Fruit fly (Drosophila melanogaster) S2 (cell line): Measurements from ENCODE around the gene meigo.

Experiments
- CG8478 ChIP-seq: fragments of >200 bp; optimal IDR thresholded peaks from 2 replicates; lab custom pipeline; 2018
- CTCF ChIP-seq, 2 experiments: fragments of >200 bp; optimal IDR thresholded peaks; 2 replicates each; lab custom pipeline; 2018

Gene meigo

DNA sequence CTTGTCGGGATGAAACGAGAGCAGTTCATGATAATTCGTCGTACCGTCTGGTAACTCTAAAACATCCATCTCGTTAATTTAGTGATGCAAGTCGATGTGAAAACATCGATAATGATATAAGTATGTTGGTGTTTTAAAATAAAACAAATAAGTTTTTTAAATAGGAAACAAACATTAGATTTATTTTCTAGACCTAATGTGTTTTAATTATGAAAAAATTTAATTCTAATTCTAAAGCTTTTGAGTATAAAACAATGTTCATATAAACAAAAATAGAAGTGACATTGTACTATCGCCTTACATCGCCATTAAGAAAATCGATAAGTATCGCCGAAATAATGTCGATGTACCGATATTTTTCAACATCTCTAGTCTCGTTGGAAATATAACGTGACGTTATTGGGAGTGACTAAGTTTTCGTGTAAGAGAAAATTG lies 27.0 kb upstream of the meigo start, which contains the start of gene Rab11:
Gene Rab11 (plus strand): TSS at position 363 of the 435 bp plus-strand sequence.
- TF ChIP-seq CTCF (optimal IDR thresholded peaks at IDR 0.05; lab: Kevin White, UChicago) (no peak), CG8478 (lab: Kevin White, UChicago) (no peak)

DNA sequence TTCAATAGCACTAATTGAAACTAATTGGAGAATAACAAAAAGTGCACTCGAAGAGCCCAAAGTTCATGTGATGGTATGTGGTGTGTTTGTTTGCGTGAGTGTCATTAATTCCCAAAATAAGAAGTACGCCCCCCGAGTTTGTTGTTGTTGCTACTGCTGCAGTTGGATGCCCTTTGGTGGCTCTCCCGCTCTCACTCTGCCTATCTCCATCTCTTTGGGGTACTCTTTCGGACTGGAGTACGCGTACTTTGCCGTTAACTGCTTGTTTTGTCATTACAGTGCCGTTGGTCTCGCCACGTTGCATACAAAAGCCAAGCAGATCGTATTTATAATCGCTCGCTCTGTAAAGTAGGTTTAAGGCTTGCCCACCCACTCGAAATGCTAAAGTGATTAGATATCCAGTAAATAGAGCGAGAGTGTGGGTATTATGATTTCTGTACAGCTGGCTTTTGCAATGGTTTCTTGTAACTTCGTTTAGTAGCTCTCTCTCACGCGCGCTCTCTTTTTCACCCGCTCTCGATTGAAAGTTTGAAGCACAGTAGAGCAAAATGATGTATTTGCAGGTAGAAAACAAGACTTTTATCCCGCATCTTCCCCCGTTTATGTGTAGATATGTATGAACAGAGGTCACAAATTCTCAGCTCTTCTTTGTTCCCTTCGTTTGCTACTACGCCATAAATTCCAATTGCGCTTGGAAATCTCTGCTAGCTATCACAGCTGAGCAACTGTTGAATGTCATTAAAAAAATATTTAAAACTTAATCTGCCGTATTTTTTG lies 25.9 kb upstream of the meigo start:
- TF ChIP-seq CTCF (optimal IDR thresholded peaks at IDR 0.05; lab: Kevin White, UChicago) (no peak), CG8478 (lab: Kevin White, UChicago) (no peak)

DNA sequence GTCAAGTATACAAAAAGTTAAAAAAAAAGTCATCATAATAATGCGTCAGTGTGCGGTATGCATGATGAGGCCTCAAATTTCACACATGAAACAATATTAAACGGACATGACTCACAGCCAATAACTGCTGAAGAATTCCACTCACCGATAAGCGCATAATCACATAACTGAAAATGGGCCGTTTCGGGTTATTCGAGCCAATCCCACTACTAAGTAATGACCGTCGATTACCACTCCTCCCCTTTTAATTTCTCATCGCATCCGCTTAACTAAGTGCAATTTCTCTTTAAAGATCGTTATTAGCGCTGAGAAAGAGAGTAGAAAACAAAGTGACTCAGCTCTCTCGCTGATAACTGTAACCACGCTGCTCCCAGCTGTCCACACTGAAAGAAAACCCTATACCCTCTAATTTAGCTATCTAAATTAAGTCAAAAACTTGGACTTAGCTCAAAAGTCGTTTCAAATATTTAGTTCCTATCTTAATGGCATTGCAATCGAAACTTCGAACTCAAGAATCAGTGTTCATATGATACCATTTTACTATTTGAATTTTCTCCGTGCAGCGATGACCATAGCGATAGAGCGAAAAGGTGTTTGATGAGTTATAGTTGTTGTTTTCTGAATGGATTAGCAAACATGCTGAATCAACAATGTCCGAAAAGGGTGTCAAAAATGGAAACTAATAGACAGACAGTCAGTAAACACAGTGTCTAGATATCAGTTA lies 25.2 kb upstream of the meigo start:
- no peak for TF ChIP-seq CG8478 (lab: Kevin White, UChicago)
- TF ChIP-seq CTCF (optimal IDR thresholded peaks at IDR 0.05; lab: Kevin White, UChicago): no peak

DNA sequence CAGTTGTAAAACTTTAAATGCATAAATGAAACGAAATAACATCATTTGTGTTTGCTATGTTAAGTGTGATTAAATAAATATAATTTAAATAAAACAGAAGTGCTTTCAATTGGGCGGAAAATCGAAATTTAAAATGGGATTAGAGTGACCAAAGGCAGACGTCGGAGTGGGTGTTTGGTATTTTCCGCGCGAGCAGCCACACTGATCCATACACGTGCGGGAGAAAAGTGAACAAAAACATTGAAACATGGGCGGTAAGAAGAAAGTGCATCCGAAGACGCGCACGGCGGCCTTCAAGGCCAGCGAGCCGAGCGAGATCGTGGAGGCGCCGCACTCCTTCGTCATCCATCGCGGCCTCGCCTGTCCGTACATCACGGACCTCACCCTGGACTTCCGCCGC lies 22.0 kb upstream of the meigo start, which contains the start of gene ppan:
Gene ppan (plus strand): TSS at position 198 of the 400 bp plus-strand sequence.
- TF ChIP-seq CG8478 (lab: Kevin White, UChicago): no peak
- no peak for TF ChIP-seq CTCF (optimal IDR thresholded peaks at IDR 0.05; lab: Kevin White, UChicago)

DNA sequence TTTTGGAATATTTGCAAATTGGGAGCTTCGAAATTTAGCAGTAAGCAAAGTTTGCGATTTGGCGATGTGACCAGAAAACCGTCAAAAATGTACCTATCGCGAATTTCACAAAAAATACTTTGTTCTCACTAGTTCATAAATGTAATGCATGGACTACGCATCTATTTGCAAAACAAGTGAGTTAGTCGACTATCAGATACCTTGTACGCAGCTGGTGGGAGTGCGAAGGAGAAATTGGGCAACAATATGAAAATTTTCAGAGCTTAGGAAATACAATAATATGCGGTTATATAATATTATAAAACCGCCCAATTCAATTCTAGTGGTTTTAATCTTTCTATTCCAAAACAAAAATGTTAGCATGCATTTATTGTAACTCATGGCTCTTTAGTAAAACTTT lies 19.3 kb upstream of the meigo start, which contains the start of gene Bdbt:
Gene Bdbt (minus strand): TSS at position 73 of the 400 bp plus-strand sequence.
- TF ChIP-seq CTCF (optimal IDR thresholded peaks at IDR 0.05; lab: Kevin White, UChicago): no peak
- no peak for TF ChIP-seq CG8478 (lab: Kevin White, UChicago)

DNA sequence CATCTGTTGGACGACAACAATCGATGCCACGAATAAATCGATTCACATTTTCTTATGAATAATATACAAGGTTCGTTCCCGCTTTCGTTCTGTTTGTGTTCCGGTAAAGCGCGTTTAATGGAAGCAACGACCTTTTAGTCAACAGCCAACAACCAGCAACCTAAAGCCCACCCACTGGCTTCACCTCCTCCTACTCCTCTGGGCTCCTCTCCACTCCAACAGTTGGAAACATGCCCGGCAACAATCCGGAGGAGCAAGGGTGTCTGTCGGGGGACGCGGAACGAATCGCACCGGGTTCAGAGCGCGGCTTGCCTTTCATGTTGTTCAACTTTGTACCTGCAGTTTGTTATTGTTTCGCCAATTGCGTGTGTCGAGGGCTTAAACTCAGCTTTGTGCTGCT lies 13.8 kb upstream of the meigo start:
- TF ChIP-seq CG8478 (lab: Kevin White, UChicago) (no peak), CTCF (optimal IDR thresholded peaks at IDR 0.05; lab: Kevin White, UChicago) (no peak)

DNA sequence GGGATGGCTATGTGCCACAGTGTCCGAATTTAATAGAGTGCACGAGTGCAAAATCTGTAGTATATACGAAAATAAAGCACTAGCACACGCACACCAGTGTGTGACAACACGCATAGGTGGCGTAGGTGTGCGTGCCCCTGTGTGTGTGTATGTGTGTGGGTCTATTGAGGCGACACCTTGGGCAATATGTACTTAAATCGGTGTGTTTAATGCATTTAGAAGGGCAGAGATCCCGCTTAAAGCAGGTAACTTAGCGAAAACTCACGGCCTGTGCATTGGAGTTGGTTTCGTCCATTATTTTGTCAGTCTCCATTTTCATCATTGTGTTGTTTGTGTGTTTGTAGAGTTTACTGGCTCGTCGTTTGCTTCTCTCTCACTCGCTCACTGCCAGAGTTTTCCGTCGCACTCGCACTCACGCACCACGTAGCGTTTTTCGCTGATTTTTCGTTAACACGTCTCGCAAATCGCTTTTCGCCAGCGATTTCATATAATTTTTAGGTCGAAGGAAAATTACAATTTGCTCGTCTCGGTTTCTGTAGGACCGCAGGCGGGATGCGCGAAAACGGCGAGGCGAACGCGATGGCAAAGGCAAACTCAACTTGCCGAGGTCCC lies 11.3 kb upstream of the meigo start:
- peak in 1 of 2 experiments; percentile 37 for TF ChIP-seq CTCF (optimal IDR thresholded peaks at IDR 0.05; lab: Kevin White, UChicago)
- TF ChIP-seq CG8478 (lab: Kevin White, UChicago): no peak

DNA sequence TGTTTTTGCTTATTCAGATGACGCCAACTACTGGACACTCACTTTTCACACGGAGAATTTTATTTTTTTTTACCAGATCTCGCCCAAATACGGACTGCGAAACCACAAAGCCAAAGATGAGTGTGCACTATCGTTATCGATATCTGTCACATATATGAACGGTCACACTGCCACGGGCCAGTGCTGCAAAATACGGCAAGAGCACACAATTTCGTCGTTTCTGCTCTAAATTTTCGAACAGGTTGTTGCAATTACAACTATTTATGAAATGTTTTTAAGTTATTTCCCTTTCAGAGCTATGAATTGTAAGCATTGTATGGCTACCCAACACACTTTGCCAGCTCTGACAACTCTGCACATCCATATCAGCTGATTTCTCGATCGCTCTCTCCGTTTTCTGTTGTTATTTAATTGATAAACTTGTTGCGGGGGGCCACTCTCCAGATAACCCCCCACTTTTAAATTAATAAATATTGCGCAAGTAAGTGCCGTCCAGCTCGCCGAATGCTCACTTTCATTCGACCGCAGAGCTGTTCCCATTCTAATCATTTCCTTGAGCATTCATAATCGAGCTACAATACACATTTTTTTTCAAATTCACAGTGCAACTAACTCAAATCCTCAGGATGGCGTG lies 10.6 kb upstream of the meigo start, which contains the start of the genes slmb and CG5793:
Gene slmb (minus strand): TSS at position 134 of the 634 bp plus-strand sequence.
Gene CG5793 (plus strand): TSS at position 222 of the 634 bp plus-strand sequence.
- TF ChIP-seq CG8478 (lab: Kevin White, UChicago) (no peak), CTCF (optimal IDR thresholded peaks at IDR 0.05; lab: Kevin White, UChicago) (peak in 1 of 2 experiments; percentile 7)

DNA sequence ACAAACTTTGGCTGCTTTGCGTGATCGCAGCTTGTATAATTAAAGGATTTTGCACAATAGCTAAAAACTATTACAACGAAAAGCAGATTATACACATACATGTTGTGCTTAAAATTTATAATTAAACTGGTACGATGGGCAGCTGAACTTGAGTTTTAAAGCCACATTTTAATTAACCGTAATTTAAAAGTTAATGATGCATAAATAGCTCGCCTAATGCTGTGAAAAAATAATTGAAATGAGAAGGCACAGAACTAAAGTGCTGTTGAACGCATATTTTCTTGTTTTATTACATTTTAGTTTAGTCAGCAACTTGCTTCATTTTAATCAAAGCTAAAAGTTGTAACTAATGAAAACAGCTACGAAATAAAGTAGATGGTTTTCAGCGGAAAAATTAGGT lies 8.5 kb upstream of the meigo start, which contains the start of gene Obp93a:
Gene Obp93a (minus strand): TSS at position 101 of the 400 bp plus-strand sequence.
- TF ChIP-seq CTCF (optimal IDR thresholded peaks at IDR 0.05; lab: Kevin White, UChicago) (no peak), CG8478 (lab: Kevin White, UChicago) (no peak)

DNA sequence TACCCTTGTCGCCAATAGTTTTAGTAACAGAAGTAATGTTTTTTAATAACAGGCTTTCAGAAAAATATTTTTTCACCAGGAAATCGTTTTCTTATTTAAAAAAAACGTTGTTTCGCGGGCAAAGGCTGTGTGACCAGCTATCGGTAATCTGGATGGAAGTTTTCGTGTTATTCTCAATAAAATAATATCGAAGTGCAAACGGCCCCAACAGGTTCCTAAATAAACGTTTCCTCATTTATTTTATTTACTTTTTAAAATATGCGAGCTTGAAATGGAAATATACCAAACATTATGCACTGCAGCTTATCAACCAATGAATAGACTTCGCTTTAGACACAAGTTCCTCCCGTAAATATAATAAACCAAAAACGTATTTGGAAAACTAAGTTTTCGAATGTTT lies 8.0 kb upstream of the meigo start, which contains the start of gene Ice2:
Gene Ice2 (plus strand): TSS at position 167 of the 400 bp plus-strand sequence.
- no peak for TF ChIP-seq CG8478 (lab: Kevin White, UChicago)
- TF ChIP-seq CTCF (optimal IDR thresholded peaks at IDR 0.05; lab: Kevin White, UChicago): no peak

DNA sequence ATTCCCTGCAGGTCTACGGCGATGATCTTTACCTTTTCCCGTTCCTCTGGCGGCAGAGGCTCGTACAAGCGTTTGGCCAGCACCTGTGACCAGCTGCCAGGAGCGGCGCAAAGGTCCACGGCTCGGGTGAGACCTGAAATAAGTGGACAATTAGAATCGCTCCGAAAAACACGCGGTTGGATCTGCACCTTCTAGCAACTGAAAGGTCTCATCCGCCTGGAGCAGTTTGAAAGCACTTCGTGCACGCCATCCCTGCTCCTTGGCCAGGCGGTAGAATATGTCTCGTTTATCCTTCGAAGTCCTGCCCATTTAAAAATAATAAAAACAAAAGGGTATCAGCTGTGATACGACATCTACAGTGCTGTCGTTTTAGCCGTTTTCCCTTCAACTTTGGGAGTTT lies 4.6 kb upstream of the meigo start, which contains the start of gene Trm7-34:
Gene Trm7-34 (minus strand): TSS at position 365 of the 400 bp plus-strand sequence.
- TF ChIP-seq CTCF (optimal IDR thresholded peaks at IDR 0.05; lab: Kevin White, UChicago) (no peak), CG8478 (lab: Kevin White, UChicago) (no peak)

DNA sequence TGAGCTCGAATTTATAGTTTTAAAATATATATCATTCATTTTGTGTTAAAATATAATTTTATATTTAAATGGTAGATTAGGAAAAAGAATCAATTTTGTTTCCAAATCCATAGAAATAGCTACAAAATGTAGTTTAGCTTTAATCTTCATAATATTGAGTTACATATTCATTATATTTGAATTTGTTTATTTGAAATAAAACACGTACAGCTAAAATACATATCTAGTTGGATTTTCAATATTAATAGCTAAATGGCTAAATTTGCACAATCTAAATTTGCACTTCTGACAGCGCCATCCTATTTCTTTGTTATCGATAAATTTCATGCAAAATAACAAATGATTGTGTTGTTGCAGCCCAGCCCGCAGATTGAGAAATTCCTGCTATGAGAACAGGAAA lies 4.1 kb upstream of the meigo start, which contains the start of gene Usp8:
Gene Usp8 (plus strand): TSS at position 312 of the 400 bp plus-strand sequence.
- no peak for TF ChIP-seq CTCF (optimal IDR thresholded peaks at IDR 0.05; lab: Kevin White, UChicago)
- TF ChIP-seq CG8478 (lab: Kevin White, UChicago): no peak

DNA sequence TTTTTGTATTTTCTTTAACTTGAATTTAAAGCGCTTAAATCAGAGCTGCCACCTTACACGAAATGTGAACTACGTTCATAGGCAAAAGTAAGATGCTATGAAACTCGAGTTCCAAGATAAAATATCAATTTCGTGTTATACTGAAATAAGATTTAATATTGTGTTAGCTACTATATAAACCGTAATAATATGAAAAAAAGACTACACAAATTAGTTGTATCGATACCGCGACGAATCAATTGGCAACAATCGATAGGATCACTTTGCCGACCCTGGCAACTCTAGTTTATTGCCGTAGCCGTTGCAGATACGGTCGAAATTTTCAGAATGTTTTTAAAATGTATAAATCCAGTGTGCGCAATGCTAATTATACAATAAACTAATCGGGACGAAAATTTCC lies 2.4 kb downstream of the meigo start, which contains the start of gene SNF4Agamma:
Gene SNF4Agamma (plus strand): TSS at position 282 of the 400 bp plus-strand sequence.
- no peak for TF ChIP-seq CG8478 (lab: Kevin White, UChicago)
- no peak for TF ChIP-seq CTCF (optimal IDR thresholded peaks at IDR 0.05; lab: Kevin White, UChicago)
